Worm (Caenorhabditis elegans) whole organism, late embryonic: ENCODE results near the gene spig-10.

ENCODE experiments used
- C38D4.7 ChIP-seq: fragments of 200-800 bp; sonication (Bioruptor generic); optimal IDR thresholded peaks from 2 replicates; lab custom pipeline; 2018; ENCODE audit warnings: mild to moderate bottlenecking, missing genetic modification characterization, moderate library complexity, missing compliant biosample characterization
- Y22D7AL.16 ChIP-seq: sonication (generic microtip); optimal IDR thresholded peaks from 2 replicates; lab custom pipeline; 2016; ENCODE audit warnings: missing genetic modification characterization, missing compliant biosample characterization
- ama-1 ChIP-seq: fragments of 150-350 bp; optimal IDR thresholded peaks from 2 replicates; lab custom pipeline; 2014
- ceh-18 ChIP-seq: sonication (generic microtip); optimal IDR thresholded peaks from 2 replicates; lab custom pipeline; 2016; ENCODE audit warnings: missing genetic modification characterization, missing compliant biosample characterization
- ceh-19 ChIP-seq: fragments of 200-800 bp; sonication (Bioruptor generic); optimal IDR thresholded peaks from 2 replicates; lab custom pipeline; 2018; ENCODE audit warnings: mild to moderate bottlenecking, missing genetic modification characterization, missing compliant biosample characterization
- ceh-24 ChIP-seq: sonication (generic microtip); optimal IDR thresholded peaks from 2 replicates; lab custom pipeline; 2016; ENCODE audit warnings: mild to moderate bottlenecking, missing genetic modification characterization, missing compliant biosample characterization
- ceh-31 ChIP-seq: sonication (generic microtip); optimal IDR thresholded peaks from 2 replicates; lab custom pipeline; 2016; ENCODE audit warnings: missing genetic modification characterization, missing compliant biosample characterization
- ceh-34 ChIP-seq: sonication (generic microtip); optimal IDR thresholded peaks from 2 replicates; lab custom pipeline; 2016; ENCODE audit warnings: mild to moderate bottlenecking, missing genetic modification characterization, missing compliant biosample characterization
- che-1 ChIP-seq: sonication (generic microtip); optimal IDR thresholded peaks from 2 replicates; lab custom pipeline; 2016; ENCODE audit warnings: mild to moderate bottlenecking, missing genetic modification characterization, missing compliant biosample characterization
- dmd-4 ChIP-seq: sonication (generic microtip); optimal IDR thresholded peaks from 2 replicates; lab custom pipeline; 2016; ENCODE audit warnings: borderline replicate concordance, missing genetic modification characterization, missing compliant biosample characterization
- fax-1 ChIP-seq: sonication (generic microtip); optimal IDR thresholded peaks from 2 replicates; lab custom pipeline; 2016; ENCODE audit warnings: missing genotype, missing genetic modification characterization, missing compliant biosample characterization
- fkh-6 ChIP-seq: sonication (generic microtip); optimal IDR thresholded peaks from 2 replicates; lab custom pipeline; 2016; ENCODE audit warnings: missing genetic modification characterization, missing compliant biosample characterization
- hlh-13 ChIP-seq: fragments of 200-800 bp; sonication (Bioruptor generic); optimal IDR thresholded peaks from 2 replicates; lab custom pipeline; 2018; ENCODE audit warnings: mild to moderate bottlenecking, missing genetic modification characterization, missing compliant biosample characterization
- hlh-15 ChIP-seq: sonication (generic microtip); optimal IDR thresholded peaks from 2 replicates; lab custom pipeline; 2016; ENCODE audit warnings: missing genetic modification characterization, missing compliant biosample characterization
- hlh-6 ChIP-seq: sonication (generic microtip); optimal IDR thresholded peaks from 2 replicates; lab custom pipeline; 2016; ENCODE audit warnings: missing genotype, missing genetic modification characterization, missing compliant biosample characterization
- lim-6 ChIP-seq: sonication (generic microtip); optimal IDR thresholded peaks from 2 replicates; lab custom pipeline; 2016; ENCODE audit warnings: missing genetic modification characterization, missing compliant biosample characterization
- lin-11 ChIP-seq: fragments of 200-800 bp; sonication (Bioruptor generic); optimal IDR thresholded peaks from 2 replicates; lab custom pipeline; 2018; ENCODE audit warnings: mild to moderate bottlenecking, missing genetic modification characterization, missing compliant biosample characterization
- nfya-1 ChIP-seq: sonication (generic microtip); optimal IDR thresholded peaks from 2 replicates; lab custom pipeline; 2017; ENCODE audit warnings: missing genetic modification characterization, mild to moderate bottlenecking, missing compliant biosample characterization, antibody characterized with exemption, moderate library complexity
- nhr-11 ChIP-seq: fragments of 150-350 bp; optimal IDR thresholded peaks from 2 replicates; lab custom pipeline; 2014; ENCODE audit warnings: missing biosample characterization, missing genetic modification characterization
- nhr-232 ChIP-seq: sonication (generic microtip); optimal IDR thresholded peaks from 2 replicates; lab custom pipeline; 2016; ENCODE audit warnings: missing genetic modification characterization, missing compliant biosample characterization
- npax-4 ChIP-seq: sonication (generic microtip); optimal IDR thresholded peaks from 2 replicates; lab custom pipeline; 2016; ENCODE audit warnings: missing genetic modification characterization, missing compliant biosample characterization
- odd-2 ChIP-seq: sonication (generic microtip); optimal IDR thresholded peaks from 2 replicates; lab custom pipeline; 2017; ENCODE audit warnings: antibody characterized with exemption, mild to moderate bottlenecking, missing genetic modification characterization, missing compliant biosample characterization
- pax-1 ChIP-seq: fragments of 150-350 bp; optimal IDR thresholded peaks from 2 replicates; lab custom pipeline; 2014; ENCODE audit warnings: missing biosample characterization, missing genetic modification characterization
- pha-2 ChIP-seq: sonication (generic microtip); optimal IDR thresholded peaks from 2 replicates; lab custom pipeline; 2017; ENCODE audit warnings: mild to moderate bottlenecking, missing genetic modification characterization, missing compliant biosample characterization
- pha-4 ChIP-seq: fragments of 150-350 bp; optimal IDR thresholded peaks from 2 replicates; lab custom pipeline; 2018; ENCODE audit warnings: missing biosample characterization, missing genetic modification reagents, missing genetic modification characterization
- ref-2 ChIP-seq: sonication (generic microtip); optimal IDR thresholded peaks from 2 replicates; lab custom pipeline; 2016; ENCODE audit warnings: missing genetic modification characterization, missing compliant biosample characterization
- rnt-1 ChIP-seq: sonication (generic microtip); optimal IDR thresholded peaks from 2 replicates; lab custom pipeline; 2016; ENCODE audit warnings: missing genetic modification characterization, missing compliant biosample characterization
- sox-2 ChIP-seq: fragments of 200-800 bp; sonication (Bioruptor generic); IDR thresholded peaks from 2 replicates; pipeline ENCODE4 v1.3.6; 2022; ENCODE audit warnings: missing genetic modification reagents, missing genetic modification characterization, missing compliant biosample characterization
- syd-9 ChIP-seq: sonication (generic microtip); optimal IDR thresholded peaks from 2 replicates; lab custom pipeline; 2016; ENCODE audit warnings: mild to moderate bottlenecking, missing genetic modification characterization, moderate library complexity, missing compliant biosample characterization
- tbx-2 ChIP-seq: sonication (generic microtip); optimal IDR thresholded peaks from 2 replicates; lab custom pipeline; 2016; ENCODE audit warnings: missing genetic modification characterization, missing compliant biosample characterization
- ttx-3 ChIP-seq: sonication (generic microtip); optimal IDR thresholded peaks from 2 replicates; lab custom pipeline; 2016; ENCODE audit warnings: missing genetic modification reagents, missing genetic modification characterization, missing compliant biosample characterization
- unc-86 ChIP-seq: sonication (generic microtip); optimal IDR thresholded peaks from 2 replicates; lab custom pipeline; 2016; ENCODE audit warnings: missing genetic modification characterization, missing compliant biosample characterization
- zip-5 ChIP-seq: sonication (generic microtip); optimal IDR thresholded peaks from 2 replicates; lab custom pipeline; 2016; ENCODE audit warnings: missing genetic modification characterization, missing compliant biosample characterization
- ztf-16 ChIP-seq: sonication (generic microtip); optimal IDR thresholded peaks from 2 replicates; lab custom pipeline; 2017; ENCODE audit warnings: missing genetic modification characterization, missing compliant biosample characterization

The spig-10 gene

DNA sequence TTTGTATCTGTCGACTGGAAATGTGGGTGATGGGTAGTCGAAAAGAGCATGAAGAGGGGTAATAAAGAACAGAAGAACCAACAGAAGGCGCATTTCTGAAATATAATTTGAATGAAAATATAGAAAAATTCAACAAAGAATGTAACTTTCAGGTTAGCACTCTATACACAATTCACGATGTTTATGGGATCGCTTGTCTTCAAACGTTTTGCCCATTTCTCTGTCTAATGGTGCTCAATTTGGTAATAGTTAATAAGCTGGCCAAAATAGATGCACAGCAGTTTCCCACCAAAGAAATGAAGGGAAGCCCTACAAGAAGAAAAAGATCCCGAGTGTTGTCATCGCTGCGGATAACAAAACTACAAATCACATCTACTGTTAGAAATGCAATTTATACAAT lies 41.4 kb downstream of the spig-10 start, which contains the start of gene F20A1.8:
Gene F20A1.8 (minus strand): TSS at position 101 of the 400 bp plus-strand sequence.
- TF ChIP-seq hlh-15 (tag; lab: Kevin White, UChicago): no peak
- no peak for TF ChIP-seq ama-1 (lab: Kevin White, UChicago)
- TF ChIP-seq syd-9: no peak
- TF ChIP-seq lim-6: no peak
- TF ChIP-seq fax-1 (tag; lab: Kevin White, UChicago): no peak
- no peak for TF ChIP-seq nfya-1 (tag; lab: Kevin White, UChicago)
- no peak for TF ChIP-seq ref-2 (tag; lab: Kevin White, UChicago)
- TF ChIP-seq sox-2: no peak
- TF ChIP-seq Y22D7AL.16 (tag; lab: Kevin White, UChicago): no peak
- TF ChIP-seq C38D4.7: no peak
- no peak for TF ChIP-seq nhr-11 (tag; lab: Kevin White, UChicago)

DNA sequence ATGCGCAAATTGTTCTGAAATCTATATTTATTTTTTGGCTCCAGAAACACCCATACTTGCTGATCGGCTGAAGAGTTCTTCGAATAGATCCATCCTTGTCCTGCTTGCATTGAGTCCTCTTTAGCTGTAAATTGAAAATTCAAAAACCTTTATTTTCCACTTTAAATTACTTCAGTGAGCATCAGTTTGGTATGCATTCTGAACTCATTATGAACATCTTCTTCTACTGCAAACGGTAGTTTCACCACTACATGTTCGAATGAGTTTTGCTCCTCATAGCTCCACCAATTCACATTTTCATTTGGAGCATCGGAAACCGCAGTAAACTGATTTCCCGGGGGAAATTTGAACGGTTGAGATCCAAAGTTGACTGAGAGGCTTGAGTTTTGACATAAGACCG lies 44.1 kb downstream of the spig-10 start:
- TF ChIP-seq pha-4 (tag; lab: Kevin White, UChicago) (no peak), Y22D7AL.16 (tag; lab: Kevin White, UChicago) (no peak), tbx-2 (no peak), hlh-13 (GFP tag; lab: Kevin White, UChicago) (no peak), lin-11 (tag; lab: Kevin White, UChicago) (no peak), fkh-6 (tag; lab: Kevin White, UChicago) (no peak), npax-4 (tag; lab: Kevin White, UChicago) (no peak), dmd-4 (no peak), odd-2 (no peak), sox-2 (no peak), ceh-31 (no peak), ztf-16 (tag; lab: Kevin White, UChicago) (no peak), ceh-34 (tag; lab: Kevin White, UChicago) (no peak), ceh-18 (tag; lab: Kevin White, UChicago) (no peak), pax-1 (tag; lab: Kevin White, UChicago) (no peak), unc-86 (tag; lab: Kevin White, UChicago) (no peak)
- TF ChIP-seq, all 69 proteins: peak for 0

- TF ChIP-seq ceh-24 (tag; lab: Kevin White, UChicago) (no peak), ttx-3 (no peak), che-1 (tag; lab: Kevin White, UChicago) (no peak), nhr-232 (tag; lab: Kevin White, UChicago) (no peak), hlh-6 (tag; lab: Kevin White, UChicago) (no peak), rnt-1 (tag; lab: Kevin White, UChicago) (no peak), hlh-13 (GFP tag; lab: Kevin White, UChicago) (no peak), ama-1 (lab: Kevin White, UChicago) (no peak), ceh-19 (GFP tag; lab: Kevin White, UChicago) (no peak)
Measured at ce11 chrV:7051133-7051765, 45.2 kb downstream of the spig-10 start, which contains the start of the genes tofu-2 and spig-1. TSS of gene tofu-2 (minus strand) at chrV:7051248. TSS of gene spig-1 (plus strand) at chrV:7051715.

- TF ChIP-seq fkh-6 (tag; lab: Kevin White, UChicago): no peak
- TF ChIP-seq fax-1 (tag; lab: Kevin White, UChicago): no peak
- TF ChIP-seq odd-2: no peak
- no peak for TF ChIP-seq zip-5 (tag; lab: Kevin White, UChicago)
- TF ChIP-seq nhr-11 (tag; lab: Kevin White, UChicago): no peak
- TF ChIP-seq nfya-1 (tag; lab: Kevin White, UChicago): no peak
- TF ChIP-seq pha-2 (tag; lab: Kevin White, UChicago): no peak
- no peak for TF ChIP-seq npax-4 (tag; lab: Kevin White, UChicago)
- TF ChIP-seq hlh-6 (tag; lab: Kevin White, UChicago): no peak
- TF ChIP-seq lin-11 (tag; lab: Kevin White, UChicago): no peak
- TF ChIP-seq, all 69 proteins: peak for 0
Measured at ce11 chrV:7053100-7053499, 47.0 kb downstream of the spig-10 start, which contains the start of gene txt-17. TSS of gene txt-17 (minus strand) at chrV:7053200.
